Fruit fly (Drosophila melanogaster) whole organism, larva: Measurements from ENCODE around the gene U4-U6-60K.

ENCODE experiments used
- noc ChIP-seq: fragments of 200-800 bp; sonication (Bioruptor generic); optimal IDR thresholded peaks from 3 replicates; lab custom pipeline; 2019; ENCODE audit warnings: missing biosample characterization, mild to moderate bottlenecking, missing genetic modification characterization, moderate library complexity

Gene U4-U6-60K

DNA sequence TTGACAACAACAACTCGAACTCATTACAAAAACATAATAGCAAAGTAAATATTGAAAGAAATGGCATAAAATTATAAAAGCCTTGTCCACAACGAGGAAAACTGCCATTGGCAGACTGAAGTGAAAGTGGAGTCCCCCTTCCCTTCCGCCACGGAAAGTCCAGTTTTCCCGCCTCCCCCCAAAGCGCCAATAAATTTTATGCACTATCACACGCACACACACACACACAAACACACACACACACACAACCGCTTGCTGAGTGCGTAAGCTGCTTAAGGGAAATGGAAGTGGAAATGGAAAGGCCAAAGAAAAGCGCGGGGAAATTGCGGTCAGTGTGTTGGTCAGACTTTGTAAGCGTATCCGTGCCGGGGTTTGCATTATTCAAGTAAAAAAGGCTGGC is 51.2 kb downstream of the U4-U6-60K start:
- TF ChIP-seq noc (tag; lab: Kevin White, UChicago) = no peak
